Fruit fly (Drosophila melanogaster): ENCODE results near the gene capu.

DNA sequence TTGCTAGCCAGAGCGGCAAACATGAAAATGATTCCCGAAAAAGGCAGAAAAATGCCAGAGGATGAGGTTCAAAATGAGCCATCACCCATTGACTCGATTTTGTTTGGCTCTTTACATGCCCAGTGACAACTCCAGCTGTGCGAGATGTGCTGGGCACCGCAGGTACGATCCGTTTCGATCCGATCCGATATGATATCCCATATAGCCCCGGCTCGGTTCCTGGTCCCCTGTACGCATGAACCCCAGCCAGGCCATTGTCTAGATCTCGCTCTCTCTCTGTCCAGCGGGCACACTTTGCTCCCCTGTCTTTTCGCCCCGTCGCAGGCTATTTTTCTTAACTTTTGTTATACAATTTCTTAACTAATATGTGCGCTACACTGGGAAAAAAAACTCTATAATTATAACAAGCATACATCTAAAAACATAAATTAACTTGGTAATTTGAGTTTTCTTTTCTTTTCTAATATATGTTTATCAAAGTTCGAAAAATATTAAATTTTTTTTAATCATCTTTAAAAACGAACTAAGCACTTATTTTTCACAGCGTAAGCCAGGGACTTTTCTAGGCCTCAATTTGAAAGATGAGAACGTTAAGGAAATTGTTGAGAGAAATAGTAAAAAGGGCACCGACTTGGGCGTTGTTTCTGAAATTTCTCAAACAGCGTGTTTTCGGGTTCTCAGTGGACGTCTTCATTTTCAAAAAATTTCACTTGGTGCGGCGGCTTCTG is 75.1 kb downstream of the capu start:
- TF ChIP-seq insv (optimal IDR thresholded peaks at IDR 0.05): no peak
- no peak for TF ChIP-seq psq (optimal IDR thresholded peaks at IDR 0.05)
- no peak for TF ChIP-seq Sin3A (optimal IDR thresholded peaks at IDR 0.05)
- no peak for TF ChIP-seq h (optimal IDR thresholded peaks at IDR 0.05)
- no peak for TF ChIP-seq ttk (optimal IDR thresholded peaks at IDR 0.05)

Data from Kc167 (cell line).